Fruit fly (Drosophila melanogaster): Measurements from ENCODE around the gene CG5050.
A peak's percentile ranks its signal among the peaks of the same experiment; 100 is the strongest.

The CG5050 gene

dm6 chr2L:17449608-17450504 lies 2.9 kb upstream of the CG5050 start, which contains the start of gene dl:
Gene dl (minus strand): TSS chr2L:17450364.
- TF ChIP-seq OdsH (GFP tag; optimal IDR thresholded peaks at IDR 0.05): peak; percentile 67
- peak; percentile 58 for TF ChIP-seq CG1621 (tag; optimal IDR thresholded peaks at IDR 0.05)
- TF ChIP-seq lz (GFP tag; optimal IDR thresholded peaks at IDR 0.05): peak; percentile 2
- no peak; the same call in 1 of the 3 replicates for TF ChIP-seq CG6163 (GFP tag; IDR thresholded peaks at IDR 0.05)
- peak; percentile 53 for TF ChIP-seq Lpt (GFP tag; optimal IDR thresholded peaks at IDR 0.05)
- TF ChIP-seq CG6808 (GFP tag; optimal IDR thresholded peaks at IDR 0.05): peak; percentile 46
- peak; percentile 34 for TF ChIP-seq CG6792 (GFP tag; optimal IDR thresholded peaks at IDR 0.05)
- no peak for TF ChIP-seq fd85E (GFP tag; optimal IDR thresholded peaks at IDR 0.05)
- TF ChIP-seq CG11294 (GFP tag; IDR thresholded peaks at IDR 0.05): peak; percentile 41; the same call in 1 of the 2 replicates
- TF ChIP-seq Met (GFP tag; optimal IDR thresholded peaks at IDR 0.05): peak; percentile 51
- peak in 1 of 2 experiments; percentile 79 for TF ChIP-seq salr (GFP tag; optimal IDR thresholded peaks at IDR 0.05)
- TF ChIP-seq CG34406 (GFP tag; optimal IDR thresholded peaks at IDR 0.05): peak; percentile 38
- TF ChIP-seq vri (GFP tag; optimal IDR thresholded peaks at IDR 0.05): peak; percentile 72
- peak; percentile 36 for TF ChIP-seq Ets96B (tag; optimal IDR thresholded peaks at IDR 0.05)
- TF ChIP-seq Gug (GFP tag; IDR thresholded peaks at IDR 0.05): no peak
- no peak for TF ChIP-seq Ets21C (GFP tag; optimal IDR thresholded peaks at IDR 0.05)
- TF ChIP-seq CG16779 (tag; optimal IDR thresholded peaks at IDR 0.05): no peak
- TF ChIP-seq achi (GFP tag; optimal IDR thresholded peaks at IDR 0.05): peak; percentile 25
- peak; percentile 70 for TF ChIP-seq CG15336 (GFP tag; IDR thresholded peaks at IDR 0.05)
- peak; percentile 11 for TF ChIP-seq CG8632 (GFP tag; optimal IDR thresholded peaks at IDR 0.05)
- peak in 1 of 2 experiments; percentile 58 for TF ChIP-seq ss (GFP tag; optimal IDR thresholded peaks at IDR 0.05)
- peak; percentile 89 for TF ChIP-seq Eip78C (GFP tag)
- peak; percentile 42 for TF ChIP-seq spab (GFP tag; optimal IDR thresholded peaks at IDR 0.05)
- TF ChIP-seq topi (GFP tag; optimal IDR thresholded peaks at IDR 0.05): peak; percentile 28
- TF ChIP-seq Eip75B (GFP tag; optimal IDR thresholded peaks at IDR 0.05): peak; percentile 45
- peak; percentile 50 for TF ChIP-seq Sox14 (GFP tag; optimal IDR thresholded peaks at IDR 0.05)
- no peak for TF ChIP-seq CG6854 (GFP tag; optimal IDR thresholded peaks at IDR 0.05)
- TF ChIP-seq CG4318 (GFP tag; optimal IDR thresholded peaks at IDR 0.05): peak; percentile 65
- TF ChIP-seq CG10669 (GFP tag; optimal IDR thresholded peaks at IDR 0.05): peak; percentile 26
- TF ChIP-seq CG11762 (GFP tag; optimal IDR thresholded peaks at IDR 0.05; ENCODE audit: insufficient read depth): peak; percentile 33
- peak; percentile 76 for TF ChIP-seq pdm3 (GFP tag; optimal IDR thresholded peaks at IDR 0.05)
- peak; percentile 78 for TF ChIP-seq Hr4 (GFP tag; optimal IDR thresholded peaks at IDR 0.05)
- no peak for TF ChIP-seq CG31627 (GFP tag; optimal IDR thresholded peaks at IDR 0.05)
- TF ChIP-seq Hr38 (GFP tag; optimal IDR thresholded peaks at IDR 0.05): no peak
- peak; percentile 43 for TF ChIP-seq CG3919 (GFP tag; optimal IDR thresholded peaks at IDR 0.05)
- TF ChIP-seq dac (GFP tag; optimal IDR thresholded peaks at IDR 0.05): peak; percentile 68
- peak; percentile 2 for TF ChIP-seq CG9139 (GFP tag; optimal IDR thresholded peaks at IDR 0.05)
- peak; percentile 36 for TF ChIP-seq CG10631 (GFP tag; optimal IDR thresholded peaks at IDR 0.05)
- TF ChIP-seq CG8319 (GFP tag; optimal IDR thresholded peaks at IDR 0.05): no peak
- peak; percentile 36 for TF ChIP-seq acj6 (GFP tag; optimal IDR thresholded peaks at IDR 0.05)
- TF ChIP-seq fkh (GFP tag; optimal IDR thresholded peaks at IDR 0.05): peak; percentile 80
- TF ChIP-seq Sox15 (GFP tag; optimal IDR thresholded peaks at IDR 0.05): peak; percentile 20
- TF ChIP-seq CG3032 (tag; optimal IDR thresholded peaks at IDR 0.05): no peak
- TF ChIP-seq Eip93F (GFP tag; optimal IDR thresholded peaks at IDR 0.05): no peak
- TF ChIP-seq Sox102F (GFP tag; optimal IDR thresholded peaks at IDR 0.05): peak; percentile 9
- TF ChIP-seq Blimp-1 (GFP tag; optimal IDR thresholded peaks at IDR 0.05): peak; percentile 9
- TF ChIP-seq cyc (GFP tag; optimal IDR thresholded peaks at IDR 0.05): peak; percentile 37
- no peak for TF ChIP-seq fd59A (GFP tag; optimal IDR thresholded peaks at IDR 0.05)
- peak; percentile 65 for TF ChIP-seq net (GFP tag; optimal IDR thresholded peaks at IDR 0.05)
- TF ChIP-seq CG6276 (GFP tag; optimal IDR thresholded peaks at IDR 0.05): peak; percentile 75

All from whole organism, prepupa.